Worm (Caenorhabditis elegans): Measurements from ENCODE around the gene Y69A2AR.31.

Gene Y69A2AR.31

DNA sequence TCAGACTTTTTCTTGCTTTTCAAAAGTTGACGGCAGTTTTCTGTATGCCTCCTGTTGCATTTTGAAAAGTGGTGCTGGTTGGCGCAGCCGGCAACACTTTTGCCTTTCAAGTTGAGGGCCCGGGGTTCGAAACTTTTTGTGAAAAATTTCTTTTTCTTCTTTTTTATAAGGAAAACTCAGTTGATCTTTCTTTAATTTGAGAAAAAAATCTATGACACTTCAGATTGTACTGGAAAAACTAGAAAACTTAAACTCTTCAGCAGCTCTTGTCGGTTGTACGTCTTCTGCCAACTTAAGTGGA lies 1.0 kb upstream of the Y69A2AR.31 start:
- TF ChIP-seq Y55F3AM.14 (GFP tag; optimal IDR thresholded peaks at IDR 0.05) (no peak), gmeb-1 (tag; optimal IDR thresholded peaks at IDR 0.05) (no peak), unc-55 (GFP tag; optimal IDR thresholded peaks at IDR 0.05) (no peak), ztf-11 (tag; optimal IDR thresholded peaks at IDR 0.05) (no peak), sem-4 (tag; optimal IDR thresholded peaks at IDR 0.05) (no peak), F13H6.1 (tag; optimal IDR thresholded peaks at IDR 0.05) (no peak), crh-2 (tag; optimal IDR thresholded peaks at IDR 0.05) (no peak), skn-1 (tag; optimal IDR thresholded peaks at IDR 0.05) (no peak), ama-1 (optimal IDR thresholded peaks at IDR 0.05) (no peak), ztf-4 (tag; optimal IDR thresholded peaks at IDR 0.05) (no peak), elt-3 (tag; optimal IDR thresholded peaks at IDR 0.05) (no peak), egl-27 (tag; optimal IDR thresholded peaks at IDR 0.05) (no peak), mdl-1 (tag; optimal IDR thresholded peaks at IDR 0.05) (no peak), nhr-21 (tag; optimal IDR thresholded peaks at IDR 0.05) (no peak), unc-39 (tag; optimal IDR thresholded peaks at IDR 0.05) (no peak), fos-1 (tag; optimal IDR thresholded peaks at IDR 0.05) (no peak)

DNA sequence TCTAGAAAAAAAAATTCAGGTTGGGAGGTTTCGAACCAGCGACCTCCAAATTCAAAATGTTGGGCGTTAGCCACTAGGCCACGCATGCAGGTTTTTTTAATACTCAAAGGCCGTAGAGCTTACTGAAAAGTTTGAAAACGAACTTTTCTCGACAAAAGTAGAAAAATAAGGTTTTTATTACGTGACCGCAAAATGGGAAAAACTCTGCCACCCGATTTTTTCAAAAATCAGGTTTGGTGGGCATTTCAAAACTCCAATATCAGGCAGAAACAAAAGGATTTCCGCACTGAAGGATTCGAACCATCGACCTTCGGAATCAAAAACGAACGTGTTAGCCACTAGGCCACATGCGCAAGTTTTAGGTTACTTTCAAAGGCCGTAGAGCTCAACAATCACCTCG lies 5.1 kb downstream of the Y69A2AR.31 start:
- no peak for TF ChIP-seq aly-2 (tag; optimal IDR thresholded peaks at IDR 0.05)
- no peak for TF ChIP-seq nhr-129 (tag; optimal IDR thresholded peaks at IDR 0.05)
- TF ChIP-seq lsy-2 (tag; optimal IDR thresholded peaks at IDR 0.05): no peak
- no peak for TF ChIP-seq nhr-21 (tag; optimal IDR thresholded peaks at IDR 0.05)
- no peak for TF ChIP-seq F13H6.1 (tag; optimal IDR thresholded peaks at IDR 0.05)
- TF ChIP-seq ZK546.5 (tag; optimal IDR thresholded peaks at IDR 0.05): no peak
- no peak for TF ChIP-seq ztf-11 (tag; optimal IDR thresholded peaks at IDR 0.05)
- TF ChIP-seq lin-13 (GFP tag; optimal IDR thresholded peaks at IDR 0.05): no peak
- no peak for TF ChIP-seq unc-39 (tag; optimal IDR thresholded peaks at IDR 0.05)
- no peak for TF ChIP-seq zag-1 (tag; optimal IDR thresholded peaks at IDR 0.05)
- no peak for TF ChIP-seq Y55F3AM.14 (GFP tag; optimal IDR thresholded peaks at IDR 0.05)
- no peak for TF ChIP-seq unc-62 (GFP tag; optimal IDR thresholded peaks at IDR 0.05)
- TF ChIP-seq ceh-16 (tag; optimal IDR thresholded peaks at IDR 0.05): no peak
- TF ChIP-seq blmp-1 (tag; optimal IDR thresholded peaks at IDR 0.05; ENCODE audit: insufficient read depth): no peak
- TF ChIP-seq nhr-6 (tag; optimal IDR thresholded peaks at IDR 0.05): no peak

- no peak for TF ChIP-seq ceh-82 (tag; optimal IDR thresholded peaks at IDR 0.05)
Observed at ce11 chrIV:2657307-2657706, 6.5 kb downstream of the Y69A2AR.31 start.

DNA sequence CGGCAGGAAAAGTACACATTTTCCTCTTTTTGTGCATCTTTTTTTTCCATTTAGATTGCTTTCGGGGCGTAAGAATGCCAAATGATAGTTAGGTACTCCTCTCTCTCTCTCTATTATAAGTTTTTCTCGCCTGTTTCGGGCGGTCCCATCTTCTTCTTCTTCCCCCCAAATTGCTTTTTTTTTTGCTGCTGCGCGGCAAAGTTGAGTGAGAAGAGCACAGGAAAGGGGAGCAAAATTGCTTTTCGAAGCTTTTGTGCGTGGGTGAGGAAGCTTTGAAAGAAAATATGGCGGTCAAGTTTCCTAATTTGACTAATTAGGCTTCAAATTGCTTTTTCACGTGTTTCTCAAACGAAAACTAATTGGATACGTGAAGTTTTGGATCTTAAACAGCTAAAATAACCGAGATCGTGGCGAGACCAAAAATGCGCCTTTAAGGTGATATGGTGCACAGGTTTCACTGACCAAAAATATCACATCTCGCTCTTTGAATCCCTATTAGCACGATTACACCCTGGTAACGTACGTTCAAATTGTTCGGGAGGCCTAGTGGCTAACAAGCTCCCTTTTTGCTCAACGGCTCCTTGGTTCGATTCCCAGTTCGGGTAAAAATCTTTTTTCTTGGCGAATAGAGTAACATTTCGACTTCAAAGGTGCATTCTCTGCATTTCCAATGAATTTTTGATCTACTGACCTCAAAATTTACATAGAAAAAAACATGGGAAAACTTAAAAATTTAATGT lies 7.2 kb downstream of the Y69A2AR.31 start:
- TF ChIP-seq gmeb-1 (tag; optimal IDR thresholded peaks at IDR 0.05): no peak
- TF ChIP-seq unc-62 (GFP tag; optimal IDR thresholded peaks at IDR 0.05): no peak
- TF ChIP-seq crh-2 (tag; optimal IDR thresholded peaks at IDR 0.05): no peak
- no peak for TF ChIP-seq lin-11 (tag; optimal IDR thresholded peaks at IDR 0.05)
- TF ChIP-seq skn-1 (tag; optimal IDR thresholded peaks at IDR 0.05): no peak
- TF ChIP-seq nhr-237 (tag; optimal IDR thresholded peaks at IDR 0.05): no peak
- TF ChIP-seq nhr-21 (tag; optimal IDR thresholded peaks at IDR 0.05): no peak
- TF ChIP-seq zag-1 (tag; optimal IDR thresholded peaks at IDR 0.05): no peak
- TF ChIP-seq ztf-1 (GFP tag; conservative IDR thresholded peaks at IDR 0.05): no peak
- TF ChIP-seq mbf-1 (tag; optimal IDR thresholded peaks at IDR 0.05): no peak
- no peak for TF ChIP-seq ama-1 (optimal IDR thresholded peaks at IDR 0.05)
- no peak for TF ChIP-seq nhr-77 (tag; optimal IDR thresholded peaks at IDR 0.05)
- TF ChIP-seq ztf-4 (tag; optimal IDR thresholded peaks at IDR 0.05): no peak
- TF ChIP-seq elt-3 (tag; optimal IDR thresholded peaks at IDR 0.05): no peak
- no peak for TF ChIP-seq peb-1 (tag; optimal IDR thresholded peaks at IDR 0.05)

- TF ChIP-seq unc-39 (tag; optimal IDR thresholded peaks at IDR 0.05) (no peak), nhr-6 (tag; optimal IDR thresholded peaks at IDR 0.05) (no peak), unc-62 (GFP tag; optimal IDR thresholded peaks at IDR 0.05) (no peak), crh-2 (tag; optimal IDR thresholded peaks at IDR 0.05) (no peak), ztf-11 (tag; optimal IDR thresholded peaks at IDR 0.05) (no peak), zag-1 (tag; optimal IDR thresholded peaks at IDR 0.05) (no peak), snpc-4 (tag; optimal IDR thresholded peaks at IDR 0.05) (no peak), lin-39 (tag; optimal IDR thresholded peaks at IDR 0.05) (no peak), mdl-1 (tag; optimal IDR thresholded peaks at IDR 0.05) (no peak), mab-5 (tag; optimal IDR thresholded peaks at IDR 0.05) (no peak), aly-2 (tag; optimal IDR thresholded peaks at IDR 0.05) (no peak), ama-1 (optimal IDR thresholded peaks at IDR 0.05) (no peak), nhr-237 (tag; optimal IDR thresholded peaks at IDR 0.05) (no peak), ceh-82 (tag; optimal IDR thresholded peaks at IDR 0.05) (no peak), gmeb-1 (tag; optimal IDR thresholded peaks at IDR 0.05) (no peak), skn-1 (tag; optimal IDR thresholded peaks at IDR 0.05) (no peak), F13H6.1 (tag; optimal IDR thresholded peaks at IDR 0.05) (no peak)
Observed at ce11 chrIV:2654965-2655364, 8.8 kb downstream of the Y69A2AR.31 start.

Data from whole organism, L2 larva.